Worm (Caenorhabditis elegans) whole organism, L3 larva: Measurements from ENCODE around the gene chil-5.
"Not testable (repeated sequence)": the region's sequence is repeated elsewhere in the genome, so short reads cannot be mapped to it uniquely, and the experiment has no call there.

ENCODE experiments used
- R02D3.7 ChIP-seq: fragments of 150-350 bp; optimal IDR thresholded peaks from 2 replicates; lab custom pipeline; 2014; ENCODE audit warnings: missing biosample characterization, missing genetic modification characterization
- ceh-16 ChIP-seq: sonication (generic microtip); optimal IDR thresholded peaks from 2 replicates; lab custom pipeline; 2017; ENCODE audit warnings: missing biosample characterization, missing genetic modification characterization
- ceh-9 ChIP-seq: sonication (generic microtip); optimal IDR thresholded peaks from 2 replicates; lab custom pipeline; 2018; ENCODE audit warnings: missing biosample characterization, missing genetic modification characterization
- daf-12 ChIP-seq: fragments of 150-350 bp; optimal IDR thresholded peaks from 2 replicates; lab custom pipeline; 2014; ENCODE audit warnings: missing biosample characterization, missing genetic modification reagents, missing genetic modification characterization
- egl-5 ChIP-seq: fragments of 150-350 bp; optimal IDR thresholded peaks from 2 replicates; lab custom pipeline; 2017; ENCODE audit warnings: missing biosample characterization, missing genetic modification reagents, missing genetic modification characterization, inconsistent platforms
- elt-2 ChIP-seq: sonication (generic microtip); optimal IDR thresholded peaks from 2 replicates; lab custom pipeline; 2016; ENCODE audit warnings: missing genetic modification reagents, mild to moderate bottlenecking, missing genetic modification characterization, missing compliant biosample characterization
- fkh-10 ChIP-seq: sonication (generic microtip); optimal IDR thresholded peaks from 2 replicates; lab custom pipeline; 2017; ENCODE audit warnings: missing biosample characterization, missing genetic modification reagents, missing genetic modification characterization
- nfya-1 ChIP-seq: sonication (generic microtip); optimal IDR thresholded peaks from 2 replicates; lab custom pipeline; 2017; ENCODE audit warnings: missing genetic modification characterization, mild to moderate bottlenecking, missing compliant biosample characterization, antibody characterized with exemption, moderate library complexity; ENCODE audit not compliant: insufficient read depth
- nhr-11 ChIP-seq: fragments of 150-350 bp; optimal IDR thresholded peaks from 2 replicates; lab custom pipeline; 2014; ENCODE audit warnings: missing biosample characterization, missing genetic modification characterization
- nhr-28 ChIP-seq: fragments of 150-350 bp; optimal IDR thresholded peaks from 2 replicates; lab custom pipeline; 2014; ENCODE audit warnings: missing biosample characterization, missing genetic modification characterization
- nhr-77 ChIP-seq: fragments of 150-350 bp; optimal IDR thresholded peaks from 2 replicates; lab custom pipeline; 2014; ENCODE audit warnings: missing biosample characterization, missing genetic modification characterization
- pqm-1 ChIP-seq: fragments of 150-350 bp; optimal IDR thresholded peaks from 2 replicates; lab custom pipeline; 2017; ENCODE audit warnings: missing biosample characterization, missing genetic modification characterization, inconsistent platforms
- zag-1 ChIP-seq: fragments of 150-350 bp; optimal IDR thresholded peaks from 2 replicates; lab custom pipeline; 2014; ENCODE audit warnings: missing biosample characterization, missing genetic modification characterization
- ztf-11 ChIP-seq: fragments of 150-350 bp; optimal IDR thresholded peaks from 2 replicates; lab custom pipeline; 2014; ENCODE audit warnings: missing biosample characterization, missing genetic modification characterization

DNA sequence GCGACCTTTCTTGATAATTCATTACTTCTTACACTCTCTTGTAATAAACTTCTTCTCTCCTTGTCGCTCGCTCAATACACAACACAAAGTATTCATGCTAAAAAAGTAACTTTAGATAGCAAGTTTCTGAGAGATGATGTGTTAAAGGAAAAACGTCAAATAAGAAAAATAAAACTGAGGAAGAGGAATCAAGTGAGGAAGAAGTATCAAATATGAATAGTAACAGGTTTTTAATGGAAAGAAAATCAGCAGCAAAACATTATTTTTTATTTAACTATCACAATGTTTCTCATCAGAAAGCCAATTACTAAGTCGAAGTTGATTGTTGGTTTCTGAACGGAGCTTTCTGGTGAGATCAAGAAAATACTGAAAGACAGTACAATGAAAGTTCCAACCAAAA, 6.9 kb upstream of the chil-5 start, which contains the start of gene chil-1:
- not testable (repeated sequence) for TF ChIP-seq R02D3.7 (tag; lab: Kevin White, UChicago); daf-12 (tag; lab: Kevin White, UChicago); nhr-77 (tag; lab: Kevin White, UChicago); nfya-1; egl-5 (tag; lab: Kevin White, UChicago); fkh-10 (GFP tag; lab: Kevin White, UChicago); ztf-11; ceh-16; elt-2 (tag; lab: Kevin White, UChicago); nhr-11; zag-1 (tag; lab: Kevin White, UChicago); ceh-9 (tag; lab: Kevin White, UChicago); pqm-1 (tag; lab: Kevin White, UChicago); nhr-28
